Worm (Caenorhabditis elegans) whole organism, L2 larva: Measurements from ENCODE around the gene F10G7.12.

Source experiments
- R02D3.7 ChIP-seq: fragments of 150-350 bp; optimal IDR thresholded peaks from 2 replicates; lab custom pipeline; 2014; ENCODE audit warnings: missing biosample characterization, missing genetic modification characterization
- ZK546.5 ChIP-seq: sonication (generic microtip); optimal IDR thresholded peaks from 2 replicates; lab custom pipeline; 2017; ENCODE audit warnings: missing biosample characterization, missing genetic modification characterization
- nhr-25 ChIP-seq: fragments of 150-350 bp; sonication (generic microtip); optimal IDR thresholded peaks from 3 replicates; lab custom pipeline; 2014; ENCODE audit warnings: missing biosample characterization, missing genetic modification characterization
- skn-1 ChIP-seq: sonication (generic microtip); optimal IDR thresholded peaks from 2 replicates; lab custom pipeline; 2017; ENCODE audit warnings: missing biosample characterization, missing genetic modification characterization
- snpc-4 ChIP-seq: fragments of 150-350 bp; optimal IDR thresholded peaks from 2 replicates; lab custom pipeline; 2014; ENCODE audit warnings: missing biosample characterization, missing genetic modification characterization
- ztf-4 ChIP-seq: fragments of 150-350 bp; optimal IDR thresholded peaks from 2 replicates; lab custom pipeline; 2014; ENCODE audit warnings: missing biosample characterization, missing genetic modification characterization

DNA sequence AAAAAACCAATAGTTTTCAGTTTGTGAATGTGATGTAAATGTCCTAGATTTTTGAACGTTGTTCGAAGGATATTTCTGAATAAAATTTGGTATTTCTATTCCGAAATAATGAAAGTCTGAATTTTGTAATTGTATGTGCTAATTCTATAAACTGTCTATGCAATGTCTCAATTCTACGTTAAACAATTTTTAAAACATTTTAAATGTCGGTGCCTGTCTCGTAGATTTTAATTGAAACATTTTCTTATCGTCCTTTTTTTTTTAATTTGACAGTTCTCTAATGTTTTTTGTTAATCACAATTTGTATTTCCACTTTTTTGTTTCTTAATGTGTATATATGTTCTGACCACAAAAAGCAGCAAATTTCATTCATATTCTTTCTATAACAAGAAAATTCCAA is 40.2 kb downstream of the F10G7.12 start, which contains the start of gene F41C3.7:
- TF ChIP-seq nhr-25 (tag; lab: Kevin White, UChicago) (no peak), ztf-4 (tag; lab: Kevin White, UChicago) (no peak), ZK546.5 (no peak), snpc-4 (no peak), skn-1 (no peak), R02D3.7 (no peak)
